Fruit fly (Drosophila melanogaster): ENCODE measurements around the gene CG42594.
A peak's percentile ranks its signal among the peaks of the same experiment; 100 is the strongest.

CG42594 gene

dm6 chrX:4919040-4919881 is 78.6 kb downstream of the CG42594 start (continued):
- TF ChIP-seq Mrtf (GFP tag; IDR thresholded peaks at IDR 0.05) (peak; percentile 91), HLH54F (GFP tag; optimal IDR thresholded peaks at IDR 0.05) (peak; percentile 71), CG31441 (GFP tag; IDR thresholded peaks at IDR 0.05) (peak; percentile 76), sima (GFP tag; optimal IDR thresholded peaks at IDR 0.05) (peak; percentile 17), CG1529 (GFP tag; optimal IDR thresholded peaks at IDR 0.05) (peak; percentile 14), toy (GFP tag; IDR thresholded peaks at IDR 0.05) (peak; percentile 57; the same call in 1 of the 2 replicates), az2 (GFP tag; optimal IDR thresholded peaks at IDR 0.05) (peak; percentile 84), CG12769 (tag; optimal IDR thresholded peaks at IDR 0.05) (peak; percentile 95), E2f1 (GFP tag; IDR thresholded peaks at IDR 0.05) (peak; percentile 84), eyg (GFP tag; optimal IDR thresholded peaks at IDR 0.05) (peak; percentile 80), CHES-1-like (GFP tag; optimal IDR thresholded peaks at IDR 0.05) (peak; percentile 82), ro (GFP tag; IDR thresholded peaks at IDR 0.05) (peak; percentile 71), hkb (optimal IDR thresholded peaks at IDR 0.05) (no peak), hkb (GFP tag; IDR thresholded peaks at IDR 0.05) (peak; percentile 86), HLH3B (GFP tag; IDR thresholded peaks at IDR 0.05) (peak; percentile 87), CG32767 (GFP tag; IDR thresholded peaks at IDR 0.05) (peak; percentile 82), CG10959 (GFP tag; IDR thresholded peaks at IDR 0.05) (peak; percentile 79), CG2199 (GFP tag; IDR thresholded peaks at IDR 0.05) (no peak), CG17361 (GFP tag; IDR thresholded peaks at IDR 0.05) (peak; percentile 73), CG9215 (GFP tag; IDR thresholded peaks at IDR 0.05) (peak; percentile 82), dysf (GFP tag; IDR thresholded peaks at IDR 0.05) (peak; percentile 95), insv (GFP tag; optimal IDR thresholded peaks at IDR 0.05) (no peak), Sry-δ (GFP tag; optimal IDR thresholded peaks at IDR 0.05) (peak; percentile 20), Med (GFP tag) (peak; percentile 98), CrebB (tag; optimal IDR thresholded peaks at IDR 0.05) (peak; percentile 61), CG4404 (GFP tag; IDR thresholded peaks at IDR 0.05) (peak; percentile 67), Optix (GFP tag; IDR thresholded peaks at IDR 0.05) (peak; percentile 85), CG17829 (tag; optimal IDR thresholded peaks at IDR 0.05) (peak; percentile 56), vnd (GFP tag; IDR thresholded peaks at IDR 0.05; ENCODE audit: partially characterized antibody) (no peak), Dll (GFP tag; IDR thresholded peaks at IDR 0.05; ENCODE audit: partially characterized antibody) (no peak), CG13775 (GFP tag; optimal IDR thresholded peaks at IDR 0.05) (peak; percentile 55), stwl (tag; optimal IDR thresholded peaks at IDR 0.05) (no peak), CG18011 (GFP tag; optimal IDR thresholded peaks at IDR 0.05) (peak; percentile 9), Dp (GFP tag; optimal IDR thresholded peaks at IDR 0.05) (no peak), chn (GFP tag; optimal IDR thresholded peaks at IDR 0.05) (peak; percentile 67), CG11093 (GFP tag; IDR thresholded peaks at IDR 0.05) (peak; percentile 86), CG14710 (tag; optimal IDR thresholded peaks at IDR 0.05) (peak; percentile 15), gsb (GFP tag; IDR thresholded peaks at IDR 0.05) (peak; percentile 90), CG2129 (GFP tag; IDR thresholded peaks at IDR 0.05; ENCODE audit: partially characterized antibody) (no peak), CG33213 (GFP tag; optimal IDR thresholded peaks at IDR 0.05) (peak; percentile 65), tin (GFP tag; optimal IDR thresholded peaks at IDR 0.05) (peak; percentile 77), CG14014 (GFP tag; IDR thresholded peaks at IDR 0.05) (peak; percentile 93), NfI (GFP tag; optimal IDR thresholded peaks at IDR 0.05) (peak; percentile 84), odd (GFP tag; optimal IDR thresholded peaks at IDR 0.05) (peak; percentile 49), tio (GFP tag; optimal IDR thresholded peaks at IDR 0.05) (no peak), CG30403 (GFP tag; optimal IDR thresholded peaks at IDR 0.05) (peak; percentile 81), hbn (GFP tag; IDR thresholded peaks at IDR 0.05; ENCODE audit: partially characterized antibody) (no peak), CG17328 (GFP tag; IDR thresholded peaks at IDR 0.05) (peak; percentile 87), Nf-YA (GFP tag; IDR thresholded peaks at IDR 0.05) (peak; percentile 67), Taf1 (GFP tag; IDR thresholded peaks at IDR 0.05) (peak; percentile 71; the same call in 1 of the 2 replicates)

Measured in whole organism, embryonic.